Worm (Caenorhabditis elegans) whole organism, early embryonic: ENCODE results near the gene sms-1.

Experiments
- B0310.2 ChIP-seq: sonication (generic microtip); optimal IDR thresholded peaks from 2 replicates; lab custom pipeline; 2016; ENCODE audit warnings: mild to moderate bottlenecking, missing genetic modification characterization, missing compliant biosample characterization
- F13C5.2 ChIP-seq: sonication (generic microtip); optimal IDR thresholded peaks from 2 replicates; lab custom pipeline; 2017; ENCODE audit warnings: mild to moderate bottlenecking, missing genetic modification characterization, inconsistent platforms, missing compliant biosample characterization
- aly-1 ChIP-seq: sonication (generic microtip); optimal IDR thresholded peaks from 2 replicates; lab custom pipeline; 2016; ENCODE audit warnings: missing genetic modification characterization, missing compliant biosample characterization
- ama-1 ChIP-seq: fragments of 150-350 bp; optimal IDR thresholded peaks from 2 replicates; lab custom pipeline; 2014
- ceh-13 ChIP-seq: fragments of 200-800 bp; sonication (Bioruptor generic); optimal IDR thresholded peaks from 2 replicates; lab custom pipeline; 2018; ENCODE audit warnings: mild to moderate bottlenecking, missing genetic modification characterization, missing compliant biosample characterization
- ceh-36 ChIP-seq: sonication (generic microtip); optimal IDR thresholded peaks from 2 replicates; lab custom pipeline; 2016; ENCODE audit warnings: missing genetic modification characterization, inconsistent platforms, missing compliant biosample characterization
- ets-7 ChIP-seq: sonication (generic microtip); optimal IDR thresholded peaks from 2 replicates; lab custom pipeline; 2016; ENCODE audit warnings: missing genotype, missing genetic modification characterization, missing compliant biosample characterization
- flt-1 ChIP-seq: fragments of 200-800 bp; sonication (Bioruptor generic); IDR thresholded peaks from 2 replicates; pipeline ENCODE4 v1.3.6; 2022; ENCODE audit warnings: missing genetic modification characterization, missing compliant biosample characterization
- hmbx-1 ChIP-seq: sonication (generic microtip); optimal IDR thresholded peaks from 2 replicates; lab custom pipeline; 2016; ENCODE audit warnings: mild to moderate bottlenecking, missing genetic modification characterization, missing compliant biosample characterization
- hmg-4 ChIP-seq: fragments of 200-800 bp; sonication (Bioruptor generic); optimal IDR thresholded peaks from 2 replicates; lab custom pipeline; 2018; ENCODE audit warnings: mild to moderate bottlenecking, missing genetic modification characterization, missing compliant biosample characterization
- hnd-1 ChIP-seq: sonication (generic microtip); optimal IDR thresholded peaks from 2 replicates; lab custom pipeline; 2016; ENCODE audit warnings: missing genetic modification characterization, missing compliant biosample characterization
- pes-1 ChIP-seq: fragments of 200-800 bp; sonication (Bioruptor generic); IDR thresholded peaks from 2 replicates; pipeline ENCODE4 v1.3.6; 2022; ENCODE audit warnings: missing genetic modification reagents, missing genetic modification characterization, missing compliant biosample characterization
- scrt-1 ChIP-seq: fragments of 200-800 bp; sonication (Bioruptor generic); IDR thresholded peaks from 2 replicates; pipeline ENCODE4 v1.3.6; 2022; ENCODE audit warnings: missing genetic modification characterization, missing compliant biosample characterization
- sea-1 ChIP-seq: fragments of 200-800 bp; sonication (Bioruptor generic); conservative IDR thresholded peaks from 2 replicates; pipeline ENCODE4 v1.3.6; 2022; ENCODE audit warnings: missing genetic modification characterization, missing compliant biosample characterization
- tbx-11 ChIP-seq: fragments of 200-800 bp; sonication (Bioruptor generic); IDR thresholded peaks from 2 replicates; pipeline ENCODE4 v1.3.6; 2022; ENCODE audit warnings: missing genetic modification characterization, missing compliant biosample characterization
- tbx-37 ChIP-seq: fragments of 200-800 bp; sonication (Bioruptor generic); conservative IDR thresholded peaks from 2 replicates; pipeline ENCODE4 v1.3.6; 2022; ENCODE audit warnings: missing genetic modification reagents, missing genetic modification characterization, missing compliant biosample characterization
- tra-4 ChIP-seq: sonication (generic microtip); optimal IDR thresholded peaks from 2 replicates; lab custom pipeline; 2017; ENCODE audit warnings: missing genetic modification characterization, missing compliant biosample characterization

The sms-1 gene

DNA sequence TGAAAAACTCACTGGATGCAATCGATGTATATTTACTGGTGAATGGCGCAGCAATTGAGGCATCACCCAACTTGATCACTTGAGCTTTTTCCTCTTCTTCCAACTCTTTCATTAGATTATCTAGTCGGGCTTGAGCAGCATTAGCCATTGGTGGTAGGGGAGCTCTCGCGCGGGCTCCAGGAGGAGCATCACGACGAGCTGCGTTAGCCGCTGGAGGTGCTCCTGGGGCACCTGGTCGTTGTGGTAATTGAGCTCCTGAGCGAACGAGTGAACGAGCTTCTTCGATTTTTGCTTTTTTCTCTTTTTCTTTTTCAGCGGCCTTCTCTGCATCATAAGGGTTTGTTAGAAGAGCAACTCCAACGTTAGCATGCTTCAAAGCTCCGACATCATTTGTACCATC lies 22.9 kb downstream of the sms-1 start:
- TF ChIP-seq ceh-36 (tag; lab: Kevin White, UChicago) (no peak), pes-1 (GFP tag; lab: Robert Waterston, UW) (no peak), hmg-4 (no peak), ceh-13 (GFP tag; lab: Kevin White, UChicago) (no peak)

DNA sequence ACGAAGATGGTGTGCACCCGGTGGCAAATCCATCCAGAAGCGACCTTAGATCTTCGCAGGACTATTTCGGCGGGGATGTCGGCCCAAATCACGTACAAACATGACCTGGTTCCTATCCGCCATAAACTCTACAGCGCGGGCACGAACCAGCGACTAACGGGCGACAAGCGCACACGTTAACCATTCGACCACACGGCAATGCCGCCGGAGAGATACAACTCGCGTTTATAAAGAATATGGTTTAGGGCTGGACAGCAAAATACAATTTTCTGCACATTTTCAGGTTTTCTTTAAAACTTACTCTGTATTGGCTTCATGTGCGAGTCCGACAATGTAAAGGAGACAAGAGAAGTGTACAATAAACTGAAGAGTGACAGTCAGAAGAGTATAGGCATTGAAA lies 23.9 kb downstream of the sms-1 start:
- peak; percentile 87 for TF ChIP-seq hnd-1 (tag; lab: Kevin White, UChicago)
- TF ChIP-seq B0310.2 (tag; lab: Kevin White, UChicago), result peak; percentile 92
- peak; percentile 94 for TF ChIP-seq scrt-1 (GFP tag; lab: Robert Waterston, UW)
- TF ChIP-seq hmg-4, result peak; percentile 97
- TF ChIP-seq ama-1 (lab: Kevin White, UChicago), result peak; percentile 65
- peak; percentile 93 for TF ChIP-seq ceh-36 (tag; lab: Kevin White, UChicago)
- peak; percentile 95 for TF ChIP-seq aly-1
- TF ChIP-seq pes-1 (GFP tag; lab: Robert Waterston, UW), result peak; percentile 95
- peak; percentile 95 for TF ChIP-seq F13C5.2 (tag; lab: Kevin White, UChicago)
- peak; percentile 95 for TF ChIP-seq tbx-37 (GFP tag; lab: Robert Waterston, UW)
- peak; percentile 97 for TF ChIP-seq tbx-11 (GFP tag; lab: Robert Waterston, UW)
- peak; percentile 96 for TF ChIP-seq sea-1 (GFP tag; lab: Robert Waterston, UW)
- TF ChIP-seq tra-4 (tag; lab: Kevin White, UChicago), result peak; percentile 62
- peak; percentile 92 for TF ChIP-seq hmbx-1 (tag; lab: Kevin White, UChicago)
- TF ChIP-seq flt-1 (GFP tag; lab: Robert Waterston, UW), result peak; percentile 91
- peak; percentile 84 for TF ChIP-seq ceh-13 (GFP tag; lab: Kevin White, UChicago)
- peak; percentile 86 for TF ChIP-seq ets-7

DNA sequence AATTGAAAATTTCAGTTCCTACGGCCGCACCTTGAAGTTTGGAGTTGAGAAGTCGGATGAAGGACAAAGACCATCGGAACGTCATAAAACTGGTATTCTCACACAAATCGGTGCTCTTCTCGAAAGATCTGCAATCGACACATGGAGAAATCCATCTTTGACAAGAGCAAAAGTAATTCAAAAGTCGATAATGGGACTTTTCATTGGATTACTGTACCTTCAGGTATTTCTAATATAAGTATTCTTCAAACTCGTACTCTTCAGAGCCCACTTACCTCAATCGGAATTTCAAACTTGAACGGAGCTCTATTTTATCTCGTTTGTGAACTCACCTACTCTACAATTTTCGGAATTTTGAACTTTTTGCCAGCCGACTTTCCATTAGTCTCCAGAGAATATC lies 26.0 kb downstream of the sms-1 start:
- no peak for TF ChIP-seq ama-1 (lab: Kevin White, UChicago)
- no peak for TF ChIP-seq B0310.2 (tag; lab: Kevin White, UChicago)
- no peak for TF ChIP-seq hnd-1 (tag; lab: Kevin White, UChicago)
- TF ChIP-seq ceh-36 (tag; lab: Kevin White, UChicago), result no peak
- TF ChIP-seq aly-1, result no peak
- TF ChIP-seq hmbx-1 (tag; lab: Kevin White, UChicago), result no peak
- no peak for TF ChIP-seq scrt-1 (GFP tag; lab: Robert Waterston, UW)
- no peak for TF ChIP-seq F13C5.2 (tag; lab: Kevin White, UChicago)
- no peak for TF ChIP-seq pes-1 (GFP tag; lab: Robert Waterston, UW)
- TF ChIP-seq tbx-11 (GFP tag; lab: Robert Waterston, UW), result no peak
- TF ChIP-seq tra-4 (tag; lab: Kevin White, UChicago), result no peak

DNA sequence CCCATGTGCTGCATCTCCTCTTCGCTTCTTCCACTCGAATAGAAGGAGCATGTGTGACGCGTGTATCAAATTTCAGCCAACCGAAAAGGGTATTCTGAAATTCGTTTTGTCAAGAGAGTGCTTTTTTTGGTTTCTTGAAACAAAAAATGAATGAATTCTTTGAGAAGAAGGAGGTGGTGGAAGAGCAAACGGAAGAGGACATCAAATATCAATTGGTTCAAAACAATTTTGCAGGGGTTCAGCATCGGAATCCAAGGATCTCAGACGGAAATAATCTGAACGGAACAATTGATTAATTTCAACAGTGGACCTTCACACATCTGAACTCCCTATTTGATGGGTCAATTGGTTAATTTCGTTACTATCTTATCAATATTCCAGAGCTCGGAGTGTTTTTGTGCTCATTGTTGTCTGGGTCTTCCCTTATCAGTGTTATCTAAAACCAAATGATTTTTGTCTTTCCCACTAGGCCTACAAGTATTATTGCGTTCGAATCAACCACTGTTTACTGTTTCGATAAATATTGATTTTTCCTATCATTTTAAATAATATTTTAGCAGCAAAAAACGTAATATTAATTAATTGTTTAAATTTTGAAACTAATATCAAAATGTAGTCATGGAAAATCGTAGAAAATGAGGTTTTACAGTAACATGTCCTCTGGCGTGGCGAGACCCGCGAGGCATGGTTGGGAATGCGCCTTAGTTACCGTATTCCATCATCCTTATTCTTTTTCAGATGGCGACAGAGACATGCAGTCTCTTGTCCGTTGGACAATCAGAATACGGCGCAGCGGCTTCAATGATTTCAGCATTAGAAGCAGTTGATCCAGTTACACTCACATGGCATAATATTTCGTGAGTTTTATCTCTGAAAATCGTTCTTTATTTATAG lies 28.0 kb downstream of the sms-1 start, which contains the start of the genes C10C6.13 and wht-2:
Gene C10C6.13, minus strand, starts transcription at position 51 of the 894 bp plus-strand sequence.
Gene wht-2, plus strand, starts transcription at position 739 of the 894 bp plus-strand sequence.
- TF ChIP-seq aly-1 (no peak), tra-4 (tag; lab: Kevin White, UChicago) (no peak), ceh-13 (GFP tag; lab: Kevin White, UChicago) (no peak), flt-1 (GFP tag; lab: Robert Waterston, UW) (no peak), ets-7 (no peak), sea-1 (GFP tag; lab: Robert Waterston, UW) (no peak), pes-1 (GFP tag; lab: Robert Waterston, UW) (no peak), tbx-37 (GFP tag; lab: Robert Waterston, UW) (no peak), tbx-11 (GFP tag; lab: Robert Waterston, UW) (no peak), scrt-1 (GFP tag; lab: Robert Waterston, UW) (no peak), hmbx-1 (tag; lab: Kevin White, UChicago) (no peak), ceh-36 (tag; lab: Kevin White, UChicago) (no peak), hmg-4 (no peak), ama-1 (lab: Kevin White, UChicago) (no peak), F13C5.2 (tag; lab: Kevin White, UChicago) (no peak)

DNA sequence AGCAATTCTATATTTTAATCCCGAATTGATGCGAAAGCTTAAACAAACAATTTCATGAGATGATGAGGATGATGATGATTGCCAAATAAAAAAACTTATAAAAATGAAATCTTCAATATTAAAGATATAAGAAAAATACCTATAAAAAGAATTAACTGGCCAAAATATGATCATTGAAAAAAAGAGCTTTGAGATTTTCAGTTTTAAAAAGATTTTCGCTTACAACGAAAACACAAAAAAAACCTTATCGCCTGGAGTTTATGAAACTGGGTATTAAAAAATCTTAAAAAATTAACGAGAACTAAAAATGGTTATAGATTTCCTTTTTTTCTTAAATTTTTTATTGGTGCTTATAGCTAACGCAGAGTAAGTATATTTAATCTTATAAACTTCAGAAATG lies 30.6 kb downstream of the sms-1 start, which contains the start of gene C10C6.7:
Gene C10C6.7, minus strand, starts transcription at position 101 of the 400 bp plus-strand sequence.
- TF ChIP-seq sea-1 (GFP tag; lab: Robert Waterston, UW) (no peak), tbx-37 (GFP tag; lab: Robert Waterston, UW) (no peak), ceh-13 (GFP tag; lab: Kevin White, UChicago) (no peak), tbx-11 (GFP tag; lab: Robert Waterston, UW) (no peak)

DNA sequence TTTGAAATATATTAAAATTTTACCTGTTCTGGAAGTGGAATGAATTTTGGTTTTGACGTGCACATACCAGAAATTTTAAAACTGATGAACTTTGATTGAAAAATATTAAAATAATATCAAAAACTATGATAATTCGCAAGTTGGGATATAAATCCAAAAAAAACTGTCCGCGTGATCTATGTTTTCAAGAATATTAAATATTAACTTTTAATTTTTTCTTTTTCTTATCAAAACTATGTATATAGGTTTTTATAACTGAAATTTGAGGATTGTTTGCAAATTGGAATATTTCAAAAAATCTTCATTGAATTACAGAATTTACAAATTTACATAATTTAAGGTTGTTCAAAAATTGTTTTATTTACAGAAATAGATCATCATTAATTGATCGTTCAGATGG lies 32.8 kb downstream of the sms-1 start, which contains the start of gene C10C6.3:
Gene C10C6.3, minus strand, starts transcription at position 101 of the 400 bp plus-strand sequence.
- no peak for TF ChIP-seq flt-1 (GFP tag; lab: Robert Waterston, UW)

DNA sequence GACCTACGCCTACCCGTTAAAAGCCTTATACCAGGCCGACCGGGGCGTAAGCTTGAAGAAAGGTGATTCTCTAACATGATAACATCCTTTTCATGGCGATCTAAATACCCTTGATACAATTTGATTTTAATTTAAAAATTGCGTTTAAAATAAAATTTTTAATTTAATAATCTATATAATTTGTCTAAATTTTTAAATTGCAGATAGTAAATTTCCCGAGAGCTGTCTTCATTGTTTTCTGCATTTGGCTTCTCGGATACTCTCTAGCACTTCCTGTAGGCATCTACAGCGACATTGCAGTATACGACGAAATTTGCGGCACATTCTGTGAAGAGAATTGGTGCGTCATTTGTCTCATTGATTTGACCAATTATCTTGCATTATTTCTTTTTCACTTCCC lies 36.6 kb downstream of the sms-1 start:
- no peak for TF ChIP-seq ceh-36 (tag; lab: Kevin White, UChicago)
- TF ChIP-seq ama-1 (lab: Kevin White, UChicago), result no peak
- no peak for TF ChIP-seq hnd-1 (tag; lab: Kevin White, UChicago)
- no peak for TF ChIP-seq ceh-13 (GFP tag; lab: Kevin White, UChicago)
- TF ChIP-seq hmg-4, result no peak
- TF ChIP-seq flt-1 (GFP tag; lab: Robert Waterston, UW), result no peak
- no peak for TF ChIP-seq pes-1 (GFP tag; lab: Robert Waterston, UW)
- no peak for TF ChIP-seq tra-4 (tag; lab: Kevin White, UChicago)
- TF ChIP-seq aly-1, result no peak
- TF ChIP-seq B0310.2 (tag; lab: Kevin White, UChicago), result no peak
- no peak for TF ChIP-seq scrt-1 (GFP tag; lab: Robert Waterston, UW)
